Worm (Caenorhabditis elegans) whole organism, L4 larva: ENCODE results near the gene T26A8.3.

ENCODE experiments used
- F26F4.8 ChIP-seq: fragments of 200-800 bp; sonication (Bioruptor generic); conservative IDR thresholded peaks from 2 replicates; pipeline ENCODE4 v1.3.6; 2022; ENCODE audit warnings: missing genetic modification characterization, missing compliant biosample characterization
- R02D3.7 ChIP-seq: fragments of 150-350 bp; sonication (generic microtip); optimal IDR thresholded peaks from 3 replicates; lab custom pipeline; 2014; ENCODE audit warnings: missing biosample characterization, missing genetic modification characterization
- Y105C5A.15 ChIP-seq: fragments of 200-800 bp; sonication (Bioruptor generic); IDR thresholded peaks from 2 replicates; pipeline ENCODE4 v1.3.6; 2022; ENCODE audit warnings: missing genetic modification characterization, missing compliant biosample characterization
- Y48G9A.11 ChIP-seq: fragments of 200-800 bp; sonication (Bioruptor generic); IDR thresholded peaks from 2 replicates; pipeline ENCODE4 v1.3.6; 2022; ENCODE audit warnings: missing genetic modification reagents, missing genetic modification characterization, missing compliant biosample characterization
- ZK337.2 ChIP-seq: fragments of 200-800 bp; sonication (Bioruptor generic); IDR thresholded peaks from 2 replicates; pipeline ENCODE4 v1.3.6; 2022; ENCODE audit warnings: missing genetic modification reagents, missing genetic modification characterization, missing compliant biosample characterization
- ZK546.5 ChIP-seq, 2 experiments: sonication (generic microtip); optimal IDR thresholded peaks; 2 replicates each; lab custom pipeline; 2017; ENCODE audit warnings: missing biosample characterization in 2 of 2, missing genetic modification characterization in 2 of 2
- aha-1 ChIP-seq: fragments of 150-350 bp; peaks from one replicate; lab custom pipeline; 2014; ENCODE audit warnings: missing biosample characterization, missing genetic modification characterization
- aly-2 ChIP-seq: sonication (generic microtip); optimal IDR thresholded peaks from 2 replicates; lab custom pipeline; 2018; ENCODE audit warnings: missing biosample characterization, missing genetic modification characterization
- arid-1 ChIP-seq: fragments of 200-800 bp; sonication (Bioruptor generic); conservative IDR thresholded peaks from 2 replicates; pipeline ENCODE4 v1.3.6; 2022; ENCODE audit warnings: missing genetic modification reagents, missing genetic modification characterization, missing compliant biosample characterization
- ceh-32 ChIP-seq: sonication (generic microtip); optimal IDR thresholded peaks from 2 replicates; lab custom pipeline; 2016; ENCODE audit warnings: mild to moderate bottlenecking, missing genetic modification characterization, missing compliant biosample characterization; ENCODE audit not compliant: poor library complexity
- ceh-62 ChIP-seq: sonication (generic microtip); optimal IDR thresholded peaks from 2 replicates; lab custom pipeline; 2017; ENCODE audit warnings: missing biosample characterization, missing genetic modification characterization
- ceh-82 ChIP-seq: sonication (generic microtip); optimal IDR thresholded peaks from 2 replicates; lab custom pipeline; 2017; ENCODE audit warnings: missing biosample characterization, missing genetic modification characterization
- ces-1 ChIP-seq: fragments of 150-350 bp; sonication (generic microtip); optimal IDR thresholded peaks from 4 replicates; lab custom pipeline; 2014; ENCODE audit warnings: missing biosample characterization, missing genetic modification reagents, missing genetic modification characterization
- daf-8 ChIP-seq: fragments of 200-800 bp; sonication (Bioruptor generic); IDR thresholded peaks from 2 replicates; pipeline ENCODE4 v1.3.6; 2022; ENCODE audit warnings: missing genetic modification characterization, missing compliant biosample characterization
- dmd-9 ChIP-seq: fragments of 200-800 bp; sonication (Bioruptor generic); IDR thresholded peaks from 2 replicates; pipeline ENCODE4 v1.3.6; 2022; ENCODE audit warnings: missing genetic modification reagents, missing genetic modification characterization, missing compliant biosample characterization
- dpl-1 ChIP-seq: fragments of 150-350 bp; optimal IDR thresholded peaks from 2 replicates; lab custom pipeline; 2014; ENCODE audit warnings: missing biosample characterization, missing genetic modification reagents, missing genetic modification characterization
- dve-1 ChIP-seq: sonication (generic microtip); optimal IDR thresholded peaks from 2 replicates; lab custom pipeline; 2017; ENCODE audit warnings: antibody characterized with exemption, mild to moderate bottlenecking, missing genetic modification characterization, missing compliant biosample characterization; ENCODE audit not compliant: insufficient read depth
- fkh-10 ChIP-seq: fragments of 150-350 bp; optimal IDR thresholded peaks from 2 replicates; lab custom pipeline; 2014; ENCODE audit warnings: missing biosample characterization, missing genetic modification reagents, missing genetic modification characterization
- fos-1 ChIP-seq: fragments of 150-350 bp; optimal IDR thresholded peaks from 2 replicates; lab custom pipeline; 2014; ENCODE audit warnings: missing biosample characterization, missing genetic modification characterization
- jun-1 ChIP-seq: fragments of 150-350 bp; optimal IDR thresholded peaks from 2 replicates; lab custom pipeline; 2014; ENCODE audit warnings: missing biosample characterization, missing genetic modification reagents, missing genetic modification characterization
- lim-7 ChIP-seq: fragments of 200-800 bp; sonication (Bioruptor generic); IDR thresholded peaks from 2 replicates; pipeline ENCODE4 v1.3.6; 2022; ENCODE audit warnings: missing genetic modification characterization, missing compliant biosample characterization
- lin-15B ChIP-seq: fragments of 150-350 bp; sonication (generic microtip); optimal IDR thresholded peaks from 3 replicates; lab custom pipeline; 2014; ENCODE audit warnings: missing biosample characterization, missing genetic modification characterization
- lin-29 ChIP-seq: fragments of 200-800 bp; sonication (Bioruptor generic); IDR thresholded peaks from 2 replicates; pipeline ENCODE4 v1.3.6; 2022; ENCODE audit warnings: missing genetic modification reagents, missing genetic modification characterization, missing compliant biosample characterization
- lin-38 ChIP-seq: fragments of 200-800 bp; sonication (Bioruptor generic); IDR thresholded peaks from 2 replicates; pipeline ENCODE4 v1.3.6; 2022; ENCODE audit warnings: missing genetic modification reagents, missing genetic modification characterization, missing compliant biosample characterization
- lir-3 ChIP-seq: sonication (generic microtip); optimal IDR thresholded peaks from 2 replicates; lab custom pipeline; 2016; ENCODE audit warnings: mild to moderate bottlenecking, missing genetic modification characterization, missing compliant biosample characterization
- lsy-2 ChIP-seq, 2 experiments: fragments of 150-350 bp in 1 of 2; sonication (generic microtip) in 1 of 2; optimal IDR thresholded peaks; 2 replicates each; lab custom pipeline; 2014 to 2017; ENCODE audit warnings: missing biosample characterization in 2 of 2, missing genetic modification characterization in 2 of 2
- madf-9 ChIP-seq: fragments of 200-800 bp; sonication (Bioruptor generic); conservative IDR thresholded peaks from 2 replicates; pipeline ENCODE4 v1.3.6; 2022; ENCODE audit warnings: missing genetic modification reagents, missing genetic modification characterization, missing compliant biosample characterization
- mep-1 ChIP-seq: fragments of 150-350 bp; sonication (generic microtip); optimal IDR thresholded peaks from 3 replicates; lab custom pipeline; 2014; ENCODE audit warnings: missing biosample characterization, missing genetic modification characterization
- mes-2 ChIP-seq: sonication (generic microtip); optimal IDR thresholded peaks from 2 replicates; lab custom pipeline; 2016; ENCODE audit warnings: missing genotype, mild to moderate bottlenecking, missing genetic modification characterization, missing compliant biosample characterization; ENCODE audit not compliant: poor library complexity, severe bottlenecking
- mxl-2 ChIP-seq: fragments of 200-800 bp; sonication (Bioruptor generic); conservative IDR thresholded peaks from 2 replicates; pipeline ENCODE4 v1.3.6; 2022; ENCODE audit warnings: missing genetic modification reagents, missing genetic modification characterization, missing compliant biosample characterization
- nhr-10 ChIP-seq: fragments of 150-350 bp; optimal IDR thresholded peaks from 2 replicates; lab custom pipeline; 2014; ENCODE audit warnings: missing biosample characterization, missing genetic modification characterization
- nhr-102 ChIP-seq: sonication (generic microtip); optimal IDR thresholded peaks from 2 replicates; lab custom pipeline; 2016; ENCODE audit warnings: mild to moderate bottlenecking, missing genetic modification characterization, moderate library complexity, missing compliant biosample characterization
- nhr-111 ChIP-seq: fragments of 200-800 bp; sonication (Bioruptor generic); optimal IDR thresholded peaks from 2 replicates; lab custom pipeline; 2018; ENCODE audit warnings: mild to moderate bottlenecking, missing genetic modification characterization, missing compliant biosample characterization
- nhr-25 ChIP-seq: sonication (generic microtip); optimal IDR thresholded peaks from 2 replicates; lab custom pipeline; 2017; ENCODE audit warnings: missing genetic modification characterization, mild to moderate bottlenecking, missing compliant biosample characterization, antibody characterized with exemption, moderate library complexity, borderline replicate concordance; ENCODE audit not compliant: insufficient read depth
- nhr-6 ChIP-seq: fragments of 150-350 bp; optimal IDR thresholded peaks from 2 replicates; lab custom pipeline; 2014; ENCODE audit warnings: missing biosample characterization, missing genetic modification characterization
- php-3 ChIP-seq: fragments of 200-800 bp; sonication (Bioruptor generic); IDR thresholded peaks from 2 replicates; pipeline ENCODE4 v1.3.6; 2022; ENCODE audit warnings: missing genetic modification reagents, missing genetic modification characterization, missing compliant biosample characterization
- saeg-2 ChIP-seq: fragments of 200-800 bp; sonication (Bioruptor generic); IDR thresholded peaks from 2 replicates; pipeline ENCODE4 v1.3.6; 2022; ENCODE audit warnings: missing genetic modification reagents, missing genetic modification characterization, missing compliant biosample characterization
- sdz-12 ChIP-seq: fragments of 200-800 bp; sonication (Bioruptor generic); optimal IDR thresholded peaks from 2 replicates; lab custom pipeline; 2018; ENCODE audit warnings: mild to moderate bottlenecking, missing genetic modification characterization, missing compliant biosample characterization
- set-16 ChIP-seq: fragments of 200-800 bp; sonication (Bioruptor generic); IDR thresholded peaks from 2 replicates; pipeline ENCODE4 v1.3.6; 2022; ENCODE audit warnings: missing genetic modification reagents, missing genetic modification characterization, missing compliant biosample characterization
- snpc-1.2 ChIP-seq: fragments of 200-800 bp; sonication (Bioruptor generic); IDR thresholded peaks from 2 replicates; pipeline ENCODE4 v1.3.6; 2022; ENCODE audit warnings: missing genetic modification reagents, missing genetic modification characterization, missing compliant biosample characterization
- spr-1 ChIP-seq: sonication (generic microtip); optimal IDR thresholded peaks from 2 replicates; lab custom pipeline; 2016; ENCODE audit warnings: mild to moderate bottlenecking, missing genetic modification characterization, missing compliant biosample characterization
- spr-3 ChIP-seq: fragments of 200-800 bp; sonication (Bioruptor generic); optimal IDR thresholded peaks from 2 replicates; lab custom pipeline; 2018; ENCODE audit warnings: mild to moderate bottlenecking, missing genetic modification characterization, missing compliant biosample characterization
- tag-97 ChIP-seq: fragments of 200-800 bp; sonication (Bioruptor generic); IDR thresholded peaks from 2 replicates; pipeline ENCODE4 v1.3.6; 2022; ENCODE audit warnings: missing genetic modification characterization, missing compliant biosample characterization
- tra-1 ChIP-seq: fragments of 200-800 bp; sonication (Bioruptor generic); IDR thresholded peaks from 2 replicates; pipeline ENCODE4 v1.3.6; 2022; ENCODE audit warnings: missing genetic modification reagents, missing genetic modification characterization, missing compliant biosample characterization
- unc-39 ChIP-seq: sonication (generic microtip); optimal IDR thresholded peaks from 2 replicates; lab custom pipeline; 2017; ENCODE audit warnings: missing biosample characterization, missing genetic modification characterization
- zfp-3 ChIP-seq: fragments of 200-800 bp; sonication (Bioruptor generic); conservative IDR thresholded peaks from 2 replicates; pipeline ENCODE4 v1.3.6; 2022; ENCODE audit warnings: missing genetic modification reagents, missing genetic modification characterization, missing compliant biosample characterization
- zip-11 ChIP-seq: fragments of 200-800 bp; sonication (Bioruptor generic); IDR thresholded peaks from 2 replicates; pipeline ENCODE4 v1.3.6; 2022; ENCODE audit warnings: missing genetic modification characterization, missing compliant biosample characterization
- zip-2 ChIP-seq: fragments of 150-350 bp; optimal IDR thresholded peaks from 2 replicates; lab custom pipeline; 2014; ENCODE audit warnings: missing biosample characterization, missing genetic modification characterization
- ztf-11 ChIP-seq: fragments of 150-350 bp; optimal IDR thresholded peaks from 2 replicates; lab custom pipeline; 2014; ENCODE audit warnings: missing biosample characterization, missing genetic modification characterization

T26A8.3 gene

DNA sequence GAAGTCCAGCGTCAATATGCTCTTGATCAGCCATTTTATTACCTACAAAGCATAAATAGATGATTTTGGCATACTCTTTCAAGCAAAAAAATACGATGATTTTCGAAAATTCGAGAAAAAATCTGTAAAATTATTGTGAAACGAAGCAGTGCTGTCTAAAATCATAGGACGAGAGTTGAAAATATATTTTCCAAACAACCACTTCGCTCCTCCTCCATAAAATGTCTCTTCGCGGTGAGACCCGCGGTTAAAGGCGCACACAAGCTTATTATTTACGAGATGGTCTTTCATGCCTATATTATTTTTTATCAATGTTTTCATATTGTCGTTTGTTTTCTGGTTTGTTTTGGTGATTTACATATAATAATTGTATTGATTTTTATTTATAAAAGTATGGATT, 47.2 kb downstream of the T26A8.3 start, which contains the start of gene nap-1 (continued):
- no peak for TF ChIP-seq ces-1
- TF ChIP-seq zip-2 (tag; lab: Kevin White, UChicago): no peak
- TF ChIP-seq zip-11 (GFP tag; lab: Robert Waterston, UW): no peak
- peak; percentile 67 for TF ChIP-seq dpl-1 (GFP tag; lab: Kevin White, UChicago)
- TF ChIP-seq ceh-62 (tag; lab: Kevin White, UChicago): no peak
- no peak for TF ChIP-seq lir-3
- TF ChIP-seq ztf-11 (tag; lab: Kevin White, UChicago): no peak
- TF ChIP-seq mes-2 (tag; lab: Kevin White, UChicago): no peak
- no peak for TF ChIP-seq lim-7 (GFP tag; lab: Robert Waterston, UW)
- TF ChIP-seq sdz-12 (GFP tag; lab: Kevin White, UChicago): no peak
- TF ChIP-seq dve-1 (tag; lab: Kevin White, UChicago): peak; percentile 84
- TF ChIP-seq jun-1: no peak
- TF ChIP-seq aly-2 (tag; lab: Kevin White, UChicago): no peak
- TF ChIP-seq lsy-2 (tag; optimal IDR thresholded peaks at IDR 0.05; lab: Kevin White, UChicago): peak; percentile 46 to 92
- TF ChIP-seq spr-3: no peak
- TF ChIP-seq ZK337.2 (GFP tag; lab: Robert Waterston, UW): no peak
- no peak for TF ChIP-seq tra-1
- no peak for TF ChIP-seq ceh-32 (tag; lab: Kevin White, UChicago)
- peak; percentile 91 for TF ChIP-seq R02D3.7 (tag; lab: Kevin White, UChicago)
- no peak for TF ChIP-seq php-3
- no peak for TF ChIP-seq unc-39 (tag; lab: Kevin White, UChicago)
- no peak for TF ChIP-seq nhr-111 (GFP tag; lab: Kevin White, UChicago)
- no peak for TF ChIP-seq set-16 (GFP tag; lab: Robert Waterston, UW)
- no peak for TF ChIP-seq madf-9 (GFP tag; lab: Robert Waterston, UW)
- no peak for TF ChIP-seq daf-8 (GFP tag; lab: Robert Waterston, UW)
- TF ChIP-seq mxl-2: no peak
- TF ChIP-seq nhr-10 (tag; lab: Kevin White, UChicago): no peak
- no peak for TF ChIP-seq dmd-9 (GFP tag; lab: Robert Waterston, UW)
- TF ChIP-seq zfp-3 (GFP tag; lab: Robert Waterston, UW): no peak
- TF ChIP-seq F26F4.8 (GFP tag; lab: Robert Waterston, UW): no peak
- TF ChIP-seq nhr-6 (tag; lab: Kevin White, UChicago): peak; percentile 60
- TF ChIP-seq ceh-82 (tag; lab: Kevin White, UChicago): no peak

- TF ChIP-seq aha-1 (tag; lab: Kevin White, UChicago) (peak; percentile 62), fos-1 (tag; lab: Kevin White, UChicago) (no peak)
These were observed 48.2 kb downstream of the T26A8.3 start for ce11 chrIV:8378280-8378679.

DNA sequence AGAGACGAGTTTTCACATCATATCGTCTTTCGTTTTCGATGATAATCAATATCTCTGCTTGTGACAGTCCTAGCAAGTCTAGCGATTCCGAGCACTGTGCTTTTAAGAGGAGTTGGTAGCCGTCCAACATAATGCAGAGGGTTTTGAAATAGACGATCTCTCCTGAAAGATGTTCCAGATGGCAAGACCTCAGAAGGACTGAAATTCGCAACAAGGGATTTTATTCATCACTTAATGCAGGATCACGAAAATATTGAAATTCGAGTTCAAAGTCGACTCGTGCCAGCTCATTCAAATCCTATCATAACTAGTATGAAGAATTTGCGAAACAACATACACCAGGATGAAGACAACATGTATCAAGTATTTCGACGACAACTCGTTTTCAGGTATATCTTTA, 48.9 kb downstream of the T26A8.3 start, which contains the start of gene D2096.7:
D2096.7 (minus strand) TSS at position 130 of the 400 bp plus-strand sequence.
- TF ChIP-seq Y105C5A.15 (GFP tag; lab: Robert Waterston, UW): peak; percentile 89
- TF ChIP-seq mep-1: no peak
- TF ChIP-seq spr-3: peak; percentile 42
- peak; percentile 33 for TF ChIP-seq spr-1 (tag; lab: Kevin White, UChicago)
- TF ChIP-seq fkh-10 (GFP tag; lab: Kevin White, UChicago): no peak
- peak; percentile 82 for TF ChIP-seq lin-38 (GFP tag; lab: Robert Waterston, UW)
- no peak for TF ChIP-seq tag-97 (GFP tag; lab: Robert Waterston, UW)
- TF ChIP-seq lin-15B: no peak
- TF ChIP-seq ZK546.5 (tag; optimal IDR thresholded peaks at IDR 0.05; lab: Kevin White, UChicago): no peak
- TF ChIP-seq ZK337.2 (GFP tag; lab: Robert Waterston, UW): 0 out of 2 replicates have a peak, but pooled peaks have one; percentile 23
- peak; percentile 85 for TF ChIP-seq Y48G9A.11 (GFP tag; lab: Robert Waterston, UW)
- TF ChIP-seq nhr-25 (tag; lab: Kevin White, UChicago): no peak
- TF ChIP-seq mes-2 (tag; lab: Kevin White, UChicago): peak; percentile 28
- peak; percentile 58 for TF ChIP-seq nhr-102 (tag; lab: Kevin White, UChicago)
- 0 out of 2 replicates have a peak, but pooled peaks have one; percentile 41 for TF ChIP-seq mxl-2
- TF ChIP-seq arid-1: peak; percentile 76
- TF ChIP-seq lin-29: no peak
- TF ChIP-seq snpc-1.2 (GFP tag; lab: Robert Waterston, UW): peak; percentile 90
- peak; percentile 47; the same call in 1 of the 2 replicates for TF ChIP-seq saeg-2 (GFP tag; lab: Robert Waterston, UW)
